Fruit fly (Drosophila melanogaster) whole organism, prepupa: ENCODE results near the gene Cda5.

ENCODE experiments used
- CG10669 ChIP-seq: fragments of 200-800 bp; sonication (Bioruptor generic); optimal IDR thresholded peaks from 3 replicates; lab custom pipeline; 2018; ENCODE audit warnings: missing biosample characterization, mild to moderate bottlenecking, missing genetic modification characterization, moderate library complexity
- CG11294 ChIP-seq: fragments of 200-800 bp; sonication (Bioruptor generic); IDR thresholded peaks from 2 replicates; pipeline ENCODE4 v1.3.6; 2022; ENCODE audit warnings: missing biosample characterization, missing genetic modification characterization
- CG11762 ChIP-seq: fragments of 200-800 bp; sonication (Bioruptor generic); optimal IDR thresholded peaks from 3 replicates; lab custom pipeline; 2016; ENCODE audit warnings: missing biosample characterization, missing genetic modification characterization; ENCODE audit not compliant: insufficient read depth
- CG11902 ChIP-seq: fragments of 200-800 bp; sonication (Bioruptor generic); optimal IDR thresholded peaks from 3 replicates; lab custom pipeline; 2016; ENCODE audit warnings: missing biosample characterization, missing genetic modification characterization
- CG15336 ChIP-seq: fragments of 200-800 bp; sonication (Bioruptor generic); IDR thresholded peaks from 2 replicates; pipeline ENCODE4 v1.3.6; 2022; ENCODE audit warnings: missing biosample characterization, missing genetic modification characterization
- CG3032 ChIP-seq: fragments of 200-800 bp; optimal IDR thresholded peaks from 2 replicates; lab custom pipeline; 2019; ENCODE audit warnings: missing biosample characterization, mild to moderate bottlenecking, missing genetic modification characterization, moderate library complexity
- CG4318 ChIP-seq: fragments of 200-800 bp; sonication (Bioruptor generic); optimal IDR thresholded peaks from 3 replicates; lab custom pipeline; 2017; ENCODE audit warnings: missing biosample characterization, mild to moderate bottlenecking, missing genetic modification characterization
- CG6276 ChIP-seq: fragments of 200-800 bp; sonication (Bioruptor generic); optimal IDR thresholded peaks from 2 replicates; lab custom pipeline; 2017; ENCODE audit warnings: missing biosample characterization, mild to moderate bottlenecking, missing genetic modification characterization
- CG6792 ChIP-seq: fragments of 200-800 bp; sonication (Bioruptor generic); optimal IDR thresholded peaks from 3 replicates; lab custom pipeline; 2016; ENCODE audit warnings: missing biosample characterization, missing genetic modification characterization
- CG6854 ChIP-seq: fragments of 200-800 bp; sonication (Bioruptor generic); optimal IDR thresholded peaks from 2 replicates; lab custom pipeline; 2017; ENCODE audit warnings: missing biosample characterization, mild to moderate bottlenecking, missing genetic modification characterization
- CG8119 ChIP-seq: fragments of 200-800 bp; sonication (Bioruptor generic); IDR thresholded peaks from 3 replicates; pipeline ENCODE4 v1.3.6; 2022; ENCODE audit warnings: missing biosample characterization, missing genetic modification characterization
- CG8319 ChIP-seq: fragments of 200-800 bp; sonication (Bioruptor generic); optimal IDR thresholded peaks from 3 replicates; lab custom pipeline; 2016; ENCODE audit warnings: missing biosample characterization, missing genetic modification characterization
- CG8632 ChIP-seq: fragments of 200-800 bp; sonication (Bioruptor generic); optimal IDR thresholded peaks from 3 replicates; lab custom pipeline; 2016; ENCODE audit warnings: missing biosample characterization, missing genetic modification characterization
- Eip78C ChIP-seq: fragments of 200-800 bp; sonication (Bioruptor generic); peaks from one replicate; lab custom pipeline; 2016; ENCODE audit warnings: missing biosample characterization, missing genetic modification characterization
- Ets21C ChIP-seq: fragments of 200-800 bp; sonication (Bioruptor generic); optimal IDR thresholded peaks from 3 replicates; lab custom pipeline; 2016; ENCODE audit warnings: missing biosample characterization, missing genetic modification characterization
- Ets96B ChIP-seq: fragments of 200-800 bp; optimal IDR thresholded peaks from 2 replicates; lab custom pipeline; 2019; ENCODE audit warnings: missing biosample characterization, mild to moderate bottlenecking, missing genetic modification characterization, moderate library complexity
- Gug ChIP-seq: fragments of 200-800 bp; sonication (Bioruptor generic); IDR thresholded peaks from 2 replicates; pipeline ENCODE4 v1.3.6; 2022; ENCODE audit warnings: missing biosample characterization, missing genetic modification characterization
- Hr38 ChIP-seq: sonication (Bioruptor generic); optimal IDR thresholded peaks from 2 replicates; lab custom pipeline; 2016; ENCODE audit warnings: missing biosample characterization, missing genetic modification characterization
- Hr39 ChIP-seq: fragments of 200-800 bp; sonication (Bioruptor generic); optimal IDR thresholded peaks from 2 replicates; lab custom pipeline; 2016; ENCODE audit warnings: missing biosample characterization, missing genetic modification characterization
- Smox ChIP-seq: fragments of 200-800 bp; sonication (Bioruptor generic); optimal IDR thresholded peaks from 3 replicates; lab custom pipeline; 2016; ENCODE audit warnings: missing biosample characterization, missing genetic modification characterization
- Sox14 ChIP-seq: fragments of 200-800 bp; sonication (Bioruptor generic); optimal IDR thresholded peaks from 3 replicates; lab custom pipeline; 2016; ENCODE audit warnings: missing biosample characterization, missing genetic modification characterization
- Sox15 ChIP-seq: fragments of 200-800 bp; sonication (Bioruptor generic); optimal IDR thresholded peaks from 3 replicates; lab custom pipeline; 2016; ENCODE audit warnings: missing biosample characterization, missing genetic modification characterization
- achi ChIP-seq: fragments of 200-800 bp; sonication (Bioruptor generic); optimal IDR thresholded peaks from 3 replicates; lab custom pipeline; 2016; ENCODE audit warnings: missing biosample characterization, missing genetic modification characterization
- acj6 ChIP-seq: fragments of 200-800 bp; sonication (Bioruptor generic); optimal IDR thresholded peaks from 3 replicates; lab custom pipeline; 2016; ENCODE audit warnings: missing biosample characterization, missing genetic modification characterization
- cyc ChIP-seq: fragments of 200-800 bp; sonication (Bioruptor generic); optimal IDR thresholded peaks from 3 replicates; lab custom pipeline; 2016; ENCODE audit warnings: missing biosample characterization, missing genetic modification characterization
- dac ChIP-seq: fragments of 200-800 bp; sonication (Bioruptor generic); optimal IDR thresholded peaks from 2 replicates; lab custom pipeline; 2017; ENCODE audit warnings: missing biosample characterization, mild to moderate bottlenecking, missing genetic modification characterization
- dsx ChIP-seq: fragments of 200-800 bp; optimal IDR thresholded peaks from 3 replicates; lab custom pipeline; 2019; ENCODE audit warnings: missing biosample characterization, mild to moderate bottlenecking, missing genetic modification characterization, moderate library complexity; ENCODE audit not compliant: poor library complexity, severe bottlenecking
- eg ChIP-seq: fragments of 200-800 bp; sonication (Bioruptor generic); IDR thresholded peaks from 3 replicates; pipeline ENCODE4 v1.3.6; 2022; ENCODE audit warnings: missing biosample characterization, missing genetic modification characterization
- fd85E ChIP-seq: fragments of 200-800 bp; sonication (Bioruptor generic); optimal IDR thresholded peaks from 3 replicates; lab custom pipeline; 2016; ENCODE audit warnings: missing biosample characterization, missing genetic modification characterization
- salr ChIP-seq, 2 experiments: fragments of 200-800 bp; sonication (Bioruptor generic); optimal IDR thresholded peaks; 3 replicates each; lab custom pipeline; 2016 to 2018; ENCODE audit warnings: missing biosample characterization in 2 of 2, missing genetic modification characterization in 2 of 2, mild to moderate bottlenecking in 1 of 2
- spab ChIP-seq: fragments of 200-800 bp; sonication (Bioruptor generic); optimal IDR thresholded peaks from 2 replicates; lab custom pipeline; 2017; ENCODE audit warnings: missing biosample characterization, mild to moderate bottlenecking, missing genetic modification characterization, missing genetic modification reagents
- ss ChIP-seq, 2 experiments: fragments of 200-800 bp; sonication (Bioruptor generic); optimal IDR thresholded peaks; 2 replicates in 1 of 2; 3 replicates in 1 of 2; lab custom pipeline; 2017 to 2018; ENCODE audit warnings: mild to moderate bottlenecking in 2 of 2, missing biosample characterization in 2 of 2, missing genetic modification characterization in 2 of 2, moderate library complexity in 1 of 2
- svp ChIP-seq: fragments of 200-800 bp; sonication (Bioruptor generic); peaks from one replicate; lab custom pipeline; 2016; ENCODE audit warnings: missing biosample characterization, missing genetic modification characterization
- topi ChIP-seq: fragments of 200-800 bp; sonication (Bioruptor generic); optimal IDR thresholded peaks from 3 replicates; lab custom pipeline; 2016; ENCODE audit warnings: missing biosample characterization, missing genetic modification characterization
- vri ChIP-seq: fragments of 200-800 bp; sonication (Bioruptor generic); optimal IDR thresholded peaks from 3 replicates; lab custom pipeline; 2016; ENCODE audit warnings: missing biosample characterization, mild to moderate bottlenecking, missing genetic modification characterization

Cda5 gene

DNA sequence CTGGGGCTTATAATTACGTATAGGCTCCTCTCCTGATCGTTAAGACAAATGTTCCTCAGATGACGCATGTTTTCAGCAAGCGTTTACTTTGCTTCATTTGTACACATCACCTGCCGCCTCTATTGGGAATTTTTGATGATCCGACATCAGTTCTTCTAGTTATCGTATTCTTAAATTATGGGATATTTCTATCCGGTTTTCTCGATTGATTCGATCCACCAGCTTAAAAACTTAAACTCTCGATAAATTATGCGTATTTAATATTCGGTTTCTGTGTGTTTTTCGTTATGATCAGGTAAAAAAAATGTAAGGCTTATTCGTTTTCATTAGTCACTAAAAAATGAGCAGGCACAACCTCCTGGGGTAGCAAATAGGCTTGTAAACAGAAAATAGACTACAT is 12.1 kb downstream of the Cda5 start:
- TF ChIP-seq Gug (GFP tag; lab: Robert Waterston, UW) (no peak), vri (GFP tag; lab: Kevin White, UChicago) (no peak), eg (GFP tag; lab: Robert Waterston, UW) (no peak), dac (GFP tag; lab: Kevin White, UChicago) (no peak), CG8119 (no peak), topi (GFP tag; lab: Kevin White, UChicago) (no peak), CG8632 (GFP tag; lab: Kevin White, UChicago) (no peak), Ets96B (tag; lab: Kevin White, UChicago) (no peak), CG6854 (GFP tag; lab: Kevin White, UChicago) (no peak), Sox15 (GFP tag; lab: Kevin White, UChicago) (no peak), CG11902 (no peak)
- TF ChIP-seq, all 60 proteins: peak for 0

DNA sequence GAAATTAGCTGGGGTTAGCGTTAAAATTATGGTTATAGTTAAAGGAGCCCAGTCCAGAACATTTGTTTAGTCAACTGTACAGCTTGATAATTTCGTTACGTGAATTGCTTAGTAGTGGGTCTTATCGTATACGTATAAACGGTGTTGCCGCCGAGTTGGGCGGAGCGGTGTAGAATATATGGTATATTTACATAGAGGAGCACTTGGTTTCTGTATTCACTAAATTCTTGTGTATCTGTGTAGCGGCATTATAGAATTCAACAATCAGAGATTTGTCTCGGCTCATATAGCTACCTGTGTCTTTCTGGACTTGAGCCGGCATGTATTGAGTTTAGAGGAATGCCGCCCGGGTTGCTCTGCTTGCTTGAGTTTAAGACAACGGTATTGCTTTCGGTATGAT is 29.8 kb downstream of the Cda5 start:
- TF ChIP-seq acj6 (GFP tag; lab: Kevin White, UChicago) (no peak), CG3032 (no peak), Sox14 (GFP tag; lab: Kevin White, UChicago) (no peak), Ets21C (no peak), fd85E (GFP tag; lab: Kevin White, UChicago) (no peak)

DNA sequence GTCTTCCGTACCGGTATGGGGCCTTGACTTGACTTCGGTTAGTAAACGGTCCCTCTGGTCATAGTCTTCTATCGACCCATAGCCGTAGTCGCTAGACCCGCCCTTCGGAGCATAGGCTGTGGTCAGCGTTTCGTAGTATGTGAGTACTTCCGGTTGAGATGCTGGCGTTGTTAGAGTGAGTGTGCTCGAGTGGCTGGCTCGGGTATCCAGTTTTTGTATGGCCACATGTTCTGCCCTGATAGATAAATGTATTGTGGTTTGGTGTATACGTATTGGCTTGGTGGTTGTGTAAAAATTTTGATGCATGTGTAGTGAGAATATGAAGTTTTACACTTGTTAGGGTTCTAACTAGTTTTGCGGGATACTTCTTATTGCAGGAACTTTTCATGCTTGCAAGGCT is 31.1 kb downstream of the Cda5 start:
- TF ChIP-seq CG11902, result no peak
- TF ChIP-seq CG6792, result no peak

DNA sequence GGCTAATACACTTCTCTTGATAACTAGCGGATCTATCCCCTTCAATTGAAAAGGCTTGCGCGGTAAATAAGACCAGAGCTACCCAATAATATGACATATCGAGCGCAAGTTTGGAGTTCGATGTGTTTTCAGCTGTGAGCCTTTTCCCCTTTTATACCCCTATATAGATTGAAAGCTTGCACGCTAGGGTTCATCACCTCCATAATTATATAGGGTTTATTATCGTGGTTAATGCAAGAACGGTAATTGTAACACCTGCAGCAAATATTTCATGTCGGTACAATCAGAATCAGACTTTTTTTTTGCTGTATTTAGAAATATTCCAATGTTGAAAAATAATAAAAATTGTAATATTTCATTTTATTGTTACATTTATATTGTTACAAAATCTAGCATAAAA is 40.1 kb downstream of the Cda5 start, which contains the start of gene Ir21a:
Ir21a (minus strand) TSS at position 101 of the 400 bp plus-strand sequence.
- no peak for TF ChIP-seq Smox (GFP tag; lab: Kevin White, UChicago)
- TF ChIP-seq Hr39 (GFP tag; lab: Kevin White, UChicago), result no peak
- no peak for TF ChIP-seq salr (GFP tag; optimal IDR thresholded peaks at IDR 0.05; lab: Kevin White, UChicago)
- TF ChIP-seq dsx (GFP tag; lab: Kevin White, UChicago), result no peak
- no peak for TF ChIP-seq cyc
- no peak for TF ChIP-seq CG15336 (GFP tag; lab: Robert Waterston, UW)
- no peak for TF ChIP-seq achi (GFP tag; lab: Kevin White, UChicago)
- TF ChIP-seq Ets96B (tag; lab: Kevin White, UChicago), result no peak
- no peak for TF ChIP-seq CG8119
- no peak for TF ChIP-seq spab
- TF ChIP-seq CG4318 (GFP tag; lab: Kevin White, UChicago), result no peak
- no peak for TF ChIP-seq CG10669 (GFP tag; lab: Kevin White, UChicago)
- no peak for TF ChIP-seq CG8319 (GFP tag; lab: Kevin White, UChicago)
- TF ChIP-seq Eip78C (GFP tag; lab: Kevin White, UChicago), result no peak
- no peak for TF ChIP-seq CG11762 (GFP tag; lab: Kevin White, UChicago)
- TF ChIP-seq acj6 (GFP tag; lab: Kevin White, UChicago), result no peak
- TF ChIP-seq svp (GFP tag; lab: Kevin White, UChicago), result no peak
- TF ChIP-seq ss (GFP tag; optimal IDR thresholded peaks at IDR 0.05; lab: Kevin White, UChicago), result no peak
- TF ChIP-seq, all 60 proteins: peak for 0

DNA sequence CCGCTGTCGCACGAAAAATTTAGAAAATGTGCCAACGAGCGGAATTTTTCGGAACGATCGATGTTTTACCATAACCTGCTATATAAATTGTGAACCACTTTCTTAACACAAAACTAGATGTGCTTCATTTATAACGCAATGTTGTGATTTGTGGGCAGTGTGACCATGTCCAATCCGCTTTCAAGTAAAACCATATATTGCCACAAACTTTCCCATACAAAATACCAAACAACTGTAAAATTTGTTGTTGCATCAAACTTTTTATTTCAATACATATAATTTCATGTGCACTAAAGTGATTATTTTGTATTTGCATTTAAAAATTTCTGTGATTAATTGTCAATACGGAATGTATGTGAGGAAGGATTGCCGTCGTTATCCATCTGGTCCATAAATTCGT is 43.6 kb downstream of the Cda5 start:
- TF ChIP-seq Hr38 (GFP tag; lab: Kevin White, UChicago), result no peak
- peak; percentile 53 for TF ChIP-seq CG6276 (GFP tag; lab: Kevin White, UChicago)
- TF ChIP-seq CG11294 (GFP tag; lab: Robert Waterston, UW), result no peak
